Worm (Caenorhabditis elegans) whole organism, young adult: ENCODE data around the gene rol-3.

ENCODE experiments used
- B0336.3 ChIP-seq: fragments of 200-800 bp; sonication (Bioruptor generic); IDR thresholded peaks from 2 replicates; pipeline ENCODE4 v1.3.6; 2022; ENCODE audit warnings: missing genetic modification characterization, missing compliant biosample characterization
- D2030.7 ChIP-seq: fragments of 200-800 bp; sonication (Bioruptor generic); IDR thresholded peaks from 2 replicates; pipeline ENCODE4 v1.3.6; 2022; ENCODE audit warnings: missing genetic modification reagents, missing genetic modification characterization, missing compliant biosample characterization
- F37B4.10 ChIP-seq: fragments of 200-800 bp; sonication (Bioruptor generic); IDR thresholded peaks from 2 replicates; pipeline ENCODE4 v1.3.6; 2022; ENCODE audit warnings: missing genetic modification characterization, missing compliant biosample characterization
- T07F8.4 ChIP-seq: sonication (generic microtip); optimal IDR thresholded peaks from 2 replicates; lab custom pipeline; 2016; ENCODE audit warnings: mild to moderate bottlenecking, missing genetic modification characterization, moderate library complexity, missing compliant biosample characterization
- T26A5.8 ChIP-seq: sonication (generic microtip); optimal IDR thresholded peaks from 2 replicates; lab custom pipeline; 2016; ENCODE audit warnings: missing genetic modification characterization, missing compliant biosample characterization
- Y56A3A.18 ChIP-seq: fragments of 200-800 bp; sonication (Bioruptor generic); IDR thresholded peaks from 2 replicates; pipeline ENCODE4 v1.3.6; 2022; ENCODE audit warnings: missing genetic modification reagents, missing genetic modification characterization, missing compliant biosample characterization
- Y67H2A.10 ChIP-seq: fragments of 200-800 bp; sonication (Bioruptor generic); conservative IDR thresholded peaks from 2 replicates; pipeline ENCODE4 v1.3.6; 2022; ENCODE audit warnings: missing genetic modification reagents, missing genetic modification characterization, missing compliant biosample characterization
- athp-1 ChIP-seq: sonication (generic microtip); optimal IDR thresholded peaks from 2 replicates; lab custom pipeline; 2017; ENCODE audit warnings: mild to moderate bottlenecking, missing genetic modification characterization, missing compliant biosample characterization
- cebp-1 ChIP-seq, 2 experiments: fragments of 200-800 bp in 1 of 2; sonication (Bioruptor generic) in 1 of 2; sonication (generic microtip) in 1 of 2; IDR thresholded peaks in 1 of 2; optimal IDR thresholded peaks in 1 of 2; 2 replicates each; pipeline versions ENCODE4 v1.3.6 to Lab custom; 2017 to 2022; ENCODE audit warnings: missing compliant biosample characterization in 2 of 2, missing genetic modification characterization in 2 of 2, mild to moderate bottlenecking in 1 of 2, missing genetic modification reagents in 1 of 2, moderate library complexity in 1 of 2
- ceh-58 ChIP-seq: fragments of 200-800 bp; sonication (Bioruptor generic); IDR thresholded peaks from 2 replicates; pipeline ENCODE4 v1.3.6; 2022; ENCODE audit warnings: missing genetic modification characterization, missing compliant biosample characterization
- ceh-79 ChIP-seq: sonication (generic microtip); optimal IDR thresholded peaks from 2 replicates; lab custom pipeline; 2017; ENCODE audit warnings: mild to moderate bottlenecking, missing genetic modification characterization, missing compliant biosample characterization
- chd-7 ChIP-seq: sonication (generic microtip); optimal IDR thresholded peaks from 2 replicates; lab custom pipeline; 2016; ENCODE audit warnings: mild to moderate bottlenecking, missing genetic modification characterization, moderate library complexity, missing compliant biosample characterization
- dox-1 ChIP-seq: fragments of 200-800 bp; sonication (Bioruptor generic); IDR thresholded peaks from 2 replicates; pipeline ENCODE4 v1.3.6; 2022; ENCODE audit warnings: missing genetic modification reagents, missing genetic modification characterization, missing compliant biosample characterization
- lin-26 ChIP-seq: fragments of 200-800 bp; sonication (Bioruptor generic); IDR thresholded peaks from 2 replicates; pipeline ENCODE4 v1.3.6; 2022; ENCODE audit warnings: missing genetic modification reagents, missing genetic modification characterization, missing compliant biosample characterization
- madf-6 ChIP-seq: fragments of 200-800 bp; sonication (Bioruptor generic); IDR thresholded peaks from 2 replicates; pipeline ENCODE4 v1.3.6; 2022; ENCODE audit warnings: missing genetic modification reagents, missing genetic modification characterization, missing compliant biosample characterization
- mes-4 ChIP-seq: sonication (generic microtip); optimal IDR thresholded peaks from 2 replicates; lab custom pipeline; 2016; ENCODE audit warnings: missing genotype, missing genetic modification characterization, missing compliant biosample characterization
- nfyb-1 ChIP-seq: fragments of 200-800 bp; sonication (Bioruptor generic); IDR thresholded peaks from 2 replicates; pipeline ENCODE4 v1.3.6; 2022; ENCODE audit warnings: missing genetic modification reagents, missing genetic modification characterization, missing compliant biosample characterization
- nhr-80 ChIP-seq: sonication (generic microtip); optimal IDR thresholded peaks from 2 replicates; lab custom pipeline; 2016; ENCODE audit warnings: missing genetic modification characterization, missing compliant biosample characterization
- snpc-1.3 ChIP-seq: sonication (generic microtip); optimal IDR thresholded peaks from 2 replicates; lab custom pipeline; 2017; ENCODE audit warnings: missing genetic modification characterization, mild to moderate bottlenecking, missing compliant biosample characterization, antibody characterized with exemption, moderate library complexity, missing genotype, missing genetic modification reagents; ENCODE audit not compliant: insufficient read depth
- snpc-4 ChIP-seq, 5 experiments: fragments of 150-350 bp in 1 of 5; sonication (generic microtip) in 4 of 5; optimal IDR thresholded peaks; 2 replicates each; lab custom pipeline; 2014 to 2018; ENCODE audit warnings: missing genetic modification characterization in 5 of 5, missing biosample characterization in 3 of 5, antibody characterized with exemption in 2 of 5, mild to moderate bottlenecking in 2 of 5, missing compliant biosample characterization in 2 of 5, missing genotype in 2 of 5, moderate library complexity in 2 of 5, missing genetic modification reagents in 1 of 5
- tbx-9 ChIP-seq: sonication (generic microtip); optimal IDR thresholded peaks from 2 replicates; lab custom pipeline; 2016; ENCODE audit warnings: borderline replicate concordance, missing genetic modification characterization, inconsistent platforms, missing compliant biosample characterization
- unc-130 ChIP-seq: sonication (generic microtip); optimal IDR thresholded peaks from 2 replicates; lab custom pipeline; 2016; ENCODE audit warnings: missing genetic modification reagents, missing genetic modification characterization, missing compliant biosample characterization
- zfh-2 ChIP-seq: fragments of 200-800 bp; sonication (Bioruptor generic); conservative IDR thresholded peaks from 2 replicates; pipeline ENCODE4 v1.3.6; 2022; ENCODE audit warnings: missing genetic modification reagents, missing genetic modification characterization, missing compliant biosample characterization
- ztf-25 ChIP-seq: fragments of 200-800 bp; sonication (Bioruptor generic); IDR thresholded peaks from 2 replicates; pipeline ENCODE4 v1.3.6; 2022; ENCODE audit warnings: missing genetic modification reagents, missing genetic modification characterization, missing compliant biosample characterization

The rol-3 gene

ce11 chrV:8217118-8217517 lies 21.1 kb downstream of the rol-3 start:
- TF ChIP-seq snpc-4 (GFP tag; optimal IDR thresholded peaks at IDR 0.05; lab: Kevin White, UChicago) (no peak), snpc-4 (tag; optimal IDR thresholded peaks at IDR 0.05; lab: Kevin White, UChicago) (peak in 1 of 4 experiments; percentile 11), lin-26 (GFP tag; lab: Robert Waterston, UW) (no peak)

ce11 chrV:8215158-8215557 lies 23.1 kb downstream of the rol-3 start:
- TF ChIP-seq snpc-4 (GFP tag; optimal IDR thresholded peaks at IDR 0.05; lab: Kevin White, UChicago), result no peak
- TF ChIP-seq snpc-4 (tag; optimal IDR thresholded peaks at IDR 0.05; lab: Kevin White, UChicago), result no peak
- no peak for TF ChIP-seq cebp-1 (GFP tag; IDR thresholded peaks at IDR 0.05; lab: Robert Waterston, UW)
- TF ChIP-seq cebp-1 (tag; optimal IDR thresholded peaks at IDR 0.05; lab: Kevin White, UChicago), result peak; percentile 1

- no peak for TF ChIP-seq unc-130 (GFP tag; lab: Kevin White, UChicago)
Measured at ce11 chrV:8213868-8214267, 24.3 kb downstream of the rol-3 start, which contains the start of gene K07C11.7. K07C11.7 (minus strand) TSS chrV:8213968.

ce11 chrV:8212816-8213215 lies 25.4 kb downstream of the rol-3 start:
- no peak for TF ChIP-seq B0336.3 (GFP tag; lab: Robert Waterston, UW)
- TF ChIP-seq nhr-80 (tag; lab: Kevin White, UChicago), result peak; percentile 67

ce11 chrV:8211993-8212392 lies 26.2 kb downstream of the rol-3 start:
- TF ChIP-seq D2030.7 (GFP tag; lab: Robert Waterston, UW) (no peak), T26A5.8 (tag; lab: Kevin White, UChicago) (no peak), F37B4.10 (GFP tag; lab: Robert Waterston, UW) (no peak)

- no peak for TF ChIP-seq athp-1 (tag; lab: Kevin White, UChicago)
- TF ChIP-seq Y67H2A.10 (GFP tag; lab: Robert Waterston, UW), result no peak
- no peak for TF ChIP-seq ceh-58 (GFP tag; lab: Robert Waterston, UW)
- no peak for TF ChIP-seq unc-130 (GFP tag; lab: Kevin White, UChicago)
- no peak for TF ChIP-seq ztf-25 (GFP tag; lab: Robert Waterston, UW)
- TF ChIP-seq chd-7 (tag; lab: Kevin White, UChicago), result no peak
- no peak for TF ChIP-seq dox-1 (GFP tag; lab: Robert Waterston, UW)
- TF ChIP-seq Y56A3A.18 (GFP tag; lab: Robert Waterston, UW), result no peak
- TF ChIP-seq nfyb-1 (GFP tag; lab: Robert Waterston, UW), result no peak
- no peak for TF ChIP-seq zfh-2 (GFP tag; lab: Robert Waterston, UW)
- no peak for TF ChIP-seq tbx-9 (tag; lab: Kevin White, UChicago)
- TF ChIP-seq ceh-79 (tag; lab: Kevin White, UChicago), result no peak
- TF ChIP-seq mes-4 (tag; lab: Kevin White, UChicago), result no peak
- no peak for TF ChIP-seq madf-6
- TF ChIP-seq cebp-1 (GFP tag; IDR thresholded peaks at IDR 0.05; lab: Robert Waterston, UW), result no peak
- no peak for TF ChIP-seq cebp-1 (tag; optimal IDR thresholded peaks at IDR 0.05; lab: Kevin White, UChicago)
- no peak for TF ChIP-seq T07F8.4 (tag; lab: Kevin White, UChicago)
Measured at ce11 chrV:8210527-8210926, 27.7 kb downstream of the rol-3 start.

- no peak for TF ChIP-seq snpc-1.3 (tag; lab: Kevin White, UChicago)
Measured at ce11 chrV:8206931-8207330, 31.3 kb downstream of the rol-3 start, which contains the start of gene timp-1. timp-1 (plus strand) TSS chrV:8207235.
